Worm (Caenorhabditis elegans): ENCODE data around the gene F53E2.2.
A peak's percentile ranks its signal among the peaks of the same experiment; 100 is the strongest.

Gene F53E2.2

DNA sequence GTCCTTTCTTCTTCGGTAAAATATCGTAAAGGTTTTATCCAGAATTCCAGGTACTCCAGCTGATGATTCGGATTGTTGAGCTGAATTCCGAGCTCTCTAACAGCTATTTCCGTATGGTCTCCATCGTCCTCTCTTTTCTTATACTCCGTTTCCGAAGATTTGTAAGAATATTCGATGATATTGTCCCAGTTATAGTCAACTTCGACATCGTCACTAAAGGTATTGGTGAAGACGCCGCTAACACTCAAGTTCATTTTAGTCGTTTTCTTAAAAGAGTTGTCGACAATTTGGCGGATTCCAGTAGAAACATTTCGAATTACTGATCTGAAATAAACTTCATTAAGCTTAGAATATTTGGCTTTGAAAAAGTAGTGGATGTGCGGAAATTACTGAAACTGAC, 39.8 kb upstream of the F53E2.2 start:
- TF ChIP-seq lin-29 (GFP tag; IDR thresholded peaks at IDR 0.05) (no peak), nhr-111 (GFP tag; optimal IDR thresholded peaks at IDR 0.05) (no peak), egl-43 (GFP tag; IDR thresholded peaks at IDR 0.05) (no peak), gei-8 (GFP tag; optimal IDR thresholded peaks at IDR 0.05) (no peak), mdt-29 (GFP tag; IDR thresholded peaks at IDR 0.05) (no peak), lin-1 (GFP tag; IDR thresholded peaks at IDR 0.05) (no peak), rbr-2 (tag; optimal IDR thresholded peaks at IDR 0.05) (no peak), nhr-6 (tag; optimal IDR thresholded peaks at IDR 0.05) (no peak), nhr-41 (GFP tag; IDR thresholded peaks at IDR 0.05) (no peak), ama-1 (optimal IDR thresholded peaks at IDR 0.05) (no peak), snpc-4 (tag; optimal IDR thresholded peaks at IDR 0.05) (no peak), nhr-11 (tag; optimal IDR thresholded peaks at IDR 0.05) (no peak), D1046.2 (GFP tag; IDR thresholded peaks at IDR 0.05) (no peak), unc-62 (GFP tag; optimal IDR thresholded peaks at IDR 0.05 in 1 of 2) (no peak), unc-62 (tag; optimal IDR thresholded peaks at IDR 0.05) (no peak), F10B5.3 (tag; optimal IDR thresholded peaks at IDR 0.05) (no peak), F37D6.2 (tag; optimal IDR thresholded peaks at IDR 0.05) (no peak)

DNA sequence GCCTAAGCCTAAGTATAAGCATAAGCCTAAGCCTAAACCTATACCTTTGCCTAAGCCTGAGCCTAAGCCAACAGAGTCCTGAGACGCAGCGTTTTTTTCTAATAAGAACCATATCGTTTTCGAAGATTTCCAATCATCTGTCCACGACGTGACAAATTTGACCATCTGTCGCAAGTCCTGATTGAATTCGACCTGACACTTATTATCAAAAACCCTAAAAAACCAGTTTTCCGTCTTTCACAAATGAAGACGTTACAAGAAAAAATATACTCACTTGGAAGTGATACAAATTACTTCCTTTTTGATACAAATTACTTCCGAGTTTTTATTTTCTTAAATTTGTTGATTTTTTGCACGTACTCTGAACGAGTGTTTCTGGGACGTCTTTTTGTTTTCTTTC, 36.7 kb upstream of the F53E2.2 start:
- TF ChIP-seq unc-62 (GFP tag; optimal IDR thresholded peaks at IDR 0.05 in 1 of 2): peak in 1 of 2 experiments; percentile 88
- TF ChIP-seq unc-62 (tag; optimal IDR thresholded peaks at IDR 0.05): no peak
- peak; percentile 6 for TF ChIP-seq hlh-30 (tag; optimal IDR thresholded peaks at IDR 0.05; ENCODE audit: insufficient read depth)
- TF ChIP-seq lir-3 (tag; optimal IDR thresholded peaks at IDR 0.05): no peak
- no peak for TF ChIP-seq aly-2 (tag; optimal IDR thresholded peaks at IDR 0.05)
- TF ChIP-seq aha-1 (tag): peak; percentile 84

DNA sequence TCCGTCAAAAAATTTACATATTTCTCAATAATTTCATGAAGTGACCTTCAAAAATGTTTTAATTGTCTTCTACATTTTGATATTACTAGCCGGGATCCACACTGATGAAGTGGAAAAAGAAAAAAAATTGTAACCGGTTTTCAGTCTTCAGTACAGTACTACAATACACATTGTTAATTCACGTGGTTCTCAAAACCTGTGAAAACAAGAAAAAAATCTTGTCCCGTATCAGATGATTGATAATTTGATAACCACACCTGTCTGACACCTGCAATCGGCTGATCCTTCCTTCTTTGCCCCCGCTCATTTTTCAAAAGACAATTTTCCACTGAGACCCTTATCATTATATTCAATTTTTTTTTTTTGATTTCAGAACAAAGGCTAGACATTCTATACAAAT, 36.1 kb upstream of the F53E2.2 start, which contains the start of gene R09B5.11:
Gene R09B5.11, plus strand, starts transcription at position 374 of the 400 bp plus-strand sequence.
- TF ChIP-seq dmd-8 (GFP tag; IDR thresholded peaks at IDR 0.05) (no peak), nhr-102 (tag; optimal IDR thresholded peaks at IDR 0.05) (no peak), ceh-20 (GFP tag; IDR thresholded peaks at IDR 0.05) (no peak), lir-3 (tag; optimal IDR thresholded peaks at IDR 0.05) (no peak), mdl-1 (tag; optimal IDR thresholded peaks at IDR 0.05) (peak in 1 of 2 experiments; percentile 19), aha-1 (tag) (peak; percentile 11), nhr-48 (tag; optimal IDR thresholded peaks at IDR 0.05) (peak; percentile 7), daf-19 (GFP tag; conservative IDR thresholded peaks at IDR 0.05) (no peak), nhr-41 (GFP tag; IDR thresholded peaks at IDR 0.05) (no peak), nhr-28 (tag; optimal IDR thresholded peaks at IDR 0.05) (peak; percentile 68), cey-2 (tag; optimal IDR thresholded peaks at IDR 0.05; ENCODE audit: borderline replicate concordance, insufficient read depth) (peak; percentile 16), dmd-6 (GFP tag; IDR thresholded peaks at IDR 0.05) (peak; percentile 36), mxl-2 (GFP tag; conservative IDR thresholded peaks at IDR 0.05) (no peak), ceh-44 (GFP tag; IDR thresholded peaks at IDR 0.05) (no peak), hlh-30 (tag; optimal IDR thresholded peaks at IDR 0.05; ENCODE audit: insufficient read depth) (peak; percentile 47), duxl-1 (tag; optimal IDR thresholded peaks at IDR 0.05; ENCODE audit: poor library complexity) (no peak), tag-97 (GFP tag; IDR thresholded peaks at IDR 0.05) (no peak), hlh-11 (tag; optimal IDR thresholded peaks at IDR 0.05) (peak; percentile 17)

DNA sequence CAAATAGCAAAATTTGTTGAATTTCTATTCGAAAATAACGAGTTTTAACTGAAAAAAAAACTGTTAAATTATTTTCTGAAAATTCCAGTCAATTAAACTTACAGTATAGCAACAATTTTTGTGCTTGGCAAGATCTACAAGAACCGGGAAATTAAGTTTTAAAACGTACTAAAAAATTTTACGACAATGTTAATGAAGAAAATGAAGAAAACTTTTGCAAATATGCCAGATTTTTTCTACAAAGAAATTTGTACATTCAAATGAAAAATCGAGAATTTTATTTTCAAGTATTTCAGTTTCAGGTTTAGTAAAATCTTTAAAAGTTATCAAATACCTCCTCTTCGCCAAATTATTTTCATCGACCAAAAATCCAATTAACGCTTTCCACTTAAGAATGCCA, 32.8 kb upstream of the F53E2.2 start, which contains the start of gene cnc-11:
Gene cnc-11, plus strand, starts transcription at position 301 of the 400 bp plus-strand sequence.
- TF ChIP-seq unc-62 (GFP tag; optimal IDR thresholded peaks at IDR 0.05 in 1 of 2) (peak in 1 of 2 experiments; percentile 65), unc-62 (tag; optimal IDR thresholded peaks at IDR 0.05) (no peak), zip-2 (tag; optimal IDR thresholded peaks at IDR 0.05) (no peak)

Measured in whole organism, L4 larva.